Fruit fly (Drosophila melanogaster) whole organism, embryonic: ENCODE measurements around the gene Pka-C1.

Experiments
- ATbp ChIP-seq: fragments of 200-800 bp; sonication (Bioruptor generic); optimal IDR thresholded peaks from 2 replicates; lab custom pipeline; 2017; ENCODE audit warnings: missing biosample characterization, mild to moderate bottlenecking, missing genetic modification characterization, missing genetic modification reagents
- Atf6 ChIP-seq: fragments of 200-800 bp; sonication (Bioruptor generic); IDR thresholded peaks from 2 replicates; pipeline ENCODE4 v1.3.6; 2022; ENCODE audit warnings: missing biosample characterization, missing genetic modification characterization
- B-H1 ChIP-seq: fragments of 200-800 bp; sonication (Bioruptor generic); IDR thresholded peaks from 3 replicates; pipeline ENCODE4 v1.3.6; 2022; ENCODE audit warnings: missing biosample characterization, missing genetic modification characterization
- B-H2 ChIP-seq: fragments of 200-800 bp; sonication (Bioruptor generic); optimal IDR thresholded peaks from 2 replicates; lab custom pipeline; 2018; ENCODE audit warnings: missing biosample characterization, mild to moderate bottlenecking, missing genetic modification characterization
- CG10462 ChIP-seq: fragments of 200-800 bp; sonication (Bioruptor generic); optimal IDR thresholded peaks from 2 replicates; lab custom pipeline; 2016; ENCODE audit warnings: missing biosample characterization, missing genetic modification characterization
- CG11696 ChIP-seq: fragments of 200-800 bp; sonication (Bioruptor generic); IDR thresholded peaks from 2 replicates; pipeline ENCODE4 v1.3.6; 2022; ENCODE audit warnings: missing biosample characterization, missing genetic modification characterization
- CG12155 ChIP-seq: fragments of 200-800 bp; sonication (Bioruptor generic); optimal IDR thresholded peaks from 3 replicates; lab custom pipeline; 2016; ENCODE audit warnings: missing biosample characterization, missing genetic modification characterization
- CG12744 ChIP-seq: fragments of 200-800 bp; sonication (Bioruptor generic); optimal IDR thresholded peaks from 2 replicates; lab custom pipeline; 2016; ENCODE audit warnings: missing biosample characterization, missing genetic modification characterization
- CG12942 ChIP-seq: fragments of 200-800 bp; sonication (Bioruptor generic); optimal IDR thresholded peaks from 3 replicates; lab custom pipeline; 2016; ENCODE audit warnings: missing biosample characterization, missing genetic modification characterization
- CG13287 ChIP-seq: fragments of 200-800 bp; sonication (Bioruptor generic); IDR thresholded peaks from 2 replicates; pipeline ENCODE4 v1.3.6; 2022; ENCODE audit warnings: missing biosample characterization, missing genetic modification characterization; ENCODE audit not compliant: partially characterized antibody
- CG1529 ChIP-seq: fragments of 200-800 bp; sonication (Bioruptor generic); optimal IDR thresholded peaks from 3 replicates; lab custom pipeline; 2018; ENCODE audit warnings: missing biosample characterization, missing genetic modification characterization
- CG32767 ChIP-seq: fragments of 200-800 bp; sonication (Bioruptor generic); IDR thresholded peaks from 2 replicates; pipeline ENCODE4 v1.3.6; 2022; ENCODE audit warnings: missing biosample characterization, missing genetic modification characterization
- CG4328 ChIP-seq: fragments of 200-800 bp; sonication (Bioruptor generic); optimal IDR thresholded peaks from 3 replicates; lab custom pipeline; 2017; ENCODE audit warnings: missing biosample characterization, missing genetic modification reagents, missing genetic modification characterization
- CG4360 ChIP-seq: fragments of 200-800 bp; sonication (Bioruptor generic); IDR thresholded peaks from 2 replicates; pipeline ENCODE4 v1.3.6; 2022; ENCODE audit warnings: missing biosample characterization, missing genetic modification characterization
- CG4617 ChIP-seq: fragments of 200-800 bp; sonication (Bioruptor generic); optimal IDR thresholded peaks from 3 replicates; lab custom pipeline; 2016; ENCODE audit warnings: missing biosample characterization, missing genetic modification characterization, borderline replicate concordance
- CG6254 ChIP-seq: fragments of 200-800 bp; sonication (Bioruptor generic); optimal IDR thresholded peaks from 3 replicates; lab custom pipeline; 2017; ENCODE audit warnings: mild to moderate bottlenecking, missing biosample characterization, missing genetic modification reagents, missing genetic modification characterization
- CG8281 ChIP-seq: fragments of 200-800 bp; sonication (Bioruptor generic); optimal IDR thresholded peaks from 2 replicates; lab custom pipeline; 2018; ENCODE audit warnings: missing biosample characterization, mild to moderate bottlenecking, missing genetic modification characterization, moderate library complexity
- CG8290 ChIP-seq, 3 experiments: fragments of 200-800 bp; sonication (Bioruptor generic); optimal IDR thresholded peaks; 2 replicates each; lab custom pipeline; 2016 to 2019; ENCODE audit warnings: missing biosample characterization in 3 of 3, missing genetic modification characterization in 3 of 3, mild to moderate bottlenecking in 2 of 3, moderate library complexity in 1 of 3
- CG9437 ChIP-seq: fragments of 200-800 bp; sonication (Bioruptor generic); optimal IDR thresholded peaks from 2 replicates; lab custom pipeline; 2018; ENCODE audit warnings: missing biosample characterization, mild to moderate bottlenecking, missing genetic modification characterization
- CG9817 ChIP-seq: fragments of 200-800 bp; sonication (Bioruptor generic); optimal IDR thresholded peaks from 2 replicates; lab custom pipeline; 2018; ENCODE audit warnings: missing biosample characterization, mild to moderate bottlenecking, missing genetic modification characterization, moderate library complexity
- D ChIP-seq, 2 experiments: fragments of 200-800 bp in 1 of 2; fragments of >200 bp in 1 of 2; sonication (Bioruptor generic) in 1 of 2; optimal IDR thresholded peaks; 2 replicates in 1 of 2; 3 replicates in 1 of 2; lab custom pipeline; 2017; ENCODE audit warnings: mild to moderate bottlenecking in 1 of 2, missing biosample characterization in 1 of 2, missing genetic modification characterization in 1 of 2, missing genetic modification reagents in 1 of 2
- D19B ChIP-seq: fragments of 200-800 bp; sonication (Bioruptor generic); optimal IDR thresholded peaks from 2 replicates; lab custom pipeline; 2017; ENCODE audit warnings: missing biosample characterization, mild to moderate bottlenecking, missing genetic modification characterization
- Dp ChIP-seq: fragments of 200-800 bp; sonication (Bioruptor generic); optimal IDR thresholded peaks from 2 replicates; lab custom pipeline; 2018; ENCODE audit warnings: missing biosample characterization, mild to moderate bottlenecking, missing genetic modification characterization, moderate library complexity
- Dref ChIP-seq: fragments of 200-800 bp; sonication (Bioruptor generic); IDR thresholded peaks from 2 replicates; pipeline ENCODE4 v1.3.6; 2022; ENCODE audit warnings: missing biosample characterization, missing genetic modification characterization
- Eip74EF ChIP-seq, 2 experiments: fragments of 200-800 bp in 1 of 2; fragments of >200 bp in 1 of 2; sonication (Bioruptor generic) in 1 of 2; optimal IDR thresholded peaks; 2 replicates each; lab custom pipeline; 2017 to 2019; ENCODE audit warnings: missing biosample characterization in 2 of 2, missing genetic modification characterization in 2 of 2, mild to moderate bottlenecking in 1 of 2, moderate library complexity in 1 of 2
- Fer2 ChIP-seq: fragments of 200-800 bp; sonication (Bioruptor generic); optimal IDR thresholded peaks from 2 replicates; lab custom pipeline; 2018; ENCODE audit warnings: missing biosample characterization, mild to moderate bottlenecking, missing genetic modification characterization, moderate library complexity
- Gsc ChIP-seq: fragments of 200-800 bp; sonication (Bioruptor generic); IDR thresholded peaks from 2 replicates; pipeline ENCODE4 v1.3.6; 2022; ENCODE audit warnings: missing biosample characterization, missing genetic modification characterization
- HLH3B ChIP-seq: fragments of 200-800 bp; sonication (Bioruptor generic); IDR thresholded peaks from 2 replicates; pipeline ENCODE4 v1.3.6; 2022; ENCODE audit warnings: missing biosample characterization, missing genetic modification characterization
- HLH4C ChIP-seq: fragments of 200-800 bp; sonication (Bioruptor generic); IDR thresholded peaks from 3 replicates; pipeline ENCODE4 v1.3.6; 2022; ENCODE audit warnings: missing biosample characterization, missing genetic modification characterization; ENCODE audit not compliant: partially characterized antibody
- Hand ChIP-seq: fragments of 200-800 bp; sonication (Bioruptor generic); optimal IDR thresholded peaks from 2 replicates; lab custom pipeline; 2017; ENCODE audit warnings: mild to moderate bottlenecking, missing biosample characterization, missing genetic modification reagents, missing genetic modification characterization
- Hey ChIP-seq: fragments of 200-800 bp; sonication (Bioruptor generic); optimal IDR thresholded peaks from 3 replicates; lab custom pipeline; 2018; ENCODE audit warnings: missing biosample characterization, mild to moderate bottlenecking, missing genetic modification characterization
- HmgZ ChIP-seq: fragments of 200-800 bp; sonication (Bioruptor generic); optimal IDR thresholded peaks from 2 replicates; lab custom pipeline; 2018; ENCODE audit warnings: missing biosample characterization, mild to moderate bottlenecking, missing genetic modification characterization
- Oli ChIP-seq: fragments of 200-800 bp; sonication (Bioruptor generic); optimal IDR thresholded peaks from 2 replicates; lab custom pipeline; 2018; ENCODE audit warnings: missing biosample characterization, mild to moderate bottlenecking, missing genetic modification characterization, moderate library complexity
- Sox100B ChIP-seq: fragments of 200-800 bp; sonication (Bioruptor generic); optimal IDR thresholded peaks from 3 replicates; lab custom pipeline; 2018; ENCODE audit warnings: missing biosample characterization, mild to moderate bottlenecking, missing genetic modification characterization
- bsh ChIP-seq, 2 experiments: fragments of 200-800 bp; sonication (Bioruptor generic); optimal IDR thresholded peaks; 2 replicates each; lab custom pipeline; 2017 to 2018; ENCODE audit warnings: mild to moderate bottlenecking in 2 of 2, missing biosample characterization in 2 of 2, missing genetic modification characterization in 2 of 2, moderate library complexity in 1 of 2
- chif ChIP-seq, 2 experiments: fragments of 200-800 bp; sonication (Bioruptor generic); optimal IDR thresholded peaks; 3 replicates each; lab custom pipeline; 2016; ENCODE audit warnings: missing biosample characterization in 2 of 2, missing genetic modification characterization in 2 of 2
- chm ChIP-seq: fragments of 200-800 bp; sonication (Bioruptor generic); IDR thresholded peaks from 2 replicates; pipeline ENCODE4 v1.3.6; 2022; ENCODE audit warnings: missing biosample characterization, missing genetic modification characterization
- en ChIP-seq: fragments of 200-800 bp; sonication (Bioruptor generic); optimal IDR thresholded peaks from 2 replicates; lab custom pipeline; 2016; ENCODE audit warnings: missing biosample characterization, missing genetic modification characterization
- esg ChIP-seq: fragments of 200-800 bp; sonication (Bioruptor generic); conservative IDR thresholded peaks from 2 replicates; pipeline ENCODE4 v1.3.6; 2022; ENCODE audit warnings: missing biosample characterization, missing genetic modification characterization
- gfzf ChIP-seq: fragments of 200-800 bp; sonication (Bioruptor generic); optimal IDR thresholded peaks from 2 replicates; lab custom pipeline; 2016; ENCODE audit warnings: missing biosample characterization, mild to moderate bottlenecking, missing genetic modification characterization, moderate library complexity
- grau ChIP-seq: fragments of 200-800 bp; optimal IDR thresholded peaks from 3 replicates; lab custom pipeline; 2019; ENCODE audit warnings: missing biosample characterization, mild to moderate bottlenecking, missing genetic modification characterization, moderate library complexity
- ham ChIP-seq: fragments of 200-800 bp; sonication (Bioruptor generic); IDR thresholded peaks from 2 replicates; pipeline ENCODE4 v1.3.6; 2022; ENCODE audit warnings: missing biosample characterization, missing genetic modification characterization
- lov ChIP-seq, 2 experiments: fragments of 200-800 bp in 1 of 2; fragments of >200 bp in 1 of 2; sonication (Bioruptor generic) in 1 of 2; IDR thresholded peaks in 1 of 2; optimal IDR thresholded peaks in 1 of 2; 2 replicates in 1 of 2; 3 replicates in 1 of 2; pipeline versions ENCODE4 v1.3.6 to Lab custom; 2017 to 2022; ENCODE audit warnings: missing biosample characterization in 1 of 2, missing genetic modification characterization in 1 of 2
- oc ChIP-seq: fragments of 200-800 bp; sonication (Bioruptor generic); optimal IDR thresholded peaks from 2 replicates; lab custom pipeline; 2018; ENCODE audit warnings: missing biosample characterization, mild to moderate bottlenecking, missing genetic modification characterization, moderate library complexity
- pan ChIP-seq, 4 experiments: fragments of >200 bp in 3 of 4; fragments of 200-800 bp in 1 of 4; sonication (Bioruptor generic) in 1 of 4; optimal IDR thresholded peaks in 3 of 4; IDR thresholded peaks in 1 of 4; 2 replicates each; pipeline versions ENCODE4 v1.3.6 to Lab custom; 2017 to 2022; ENCODE audit warnings: missing biosample characterization in 2 of 4, missing genetic modification characterization in 2 of 4, mixed read lengths in 1 of 4
- z ChIP-seq: fragments of 200-800 bp; sonication (Bioruptor generic); IDR thresholded peaks from 3 replicates; pipeline ENCODE4 v1.3.6; 2022; ENCODE audit warnings: missing biosample characterization, missing genetic modification characterization

The Pka-C1 gene

DNA sequence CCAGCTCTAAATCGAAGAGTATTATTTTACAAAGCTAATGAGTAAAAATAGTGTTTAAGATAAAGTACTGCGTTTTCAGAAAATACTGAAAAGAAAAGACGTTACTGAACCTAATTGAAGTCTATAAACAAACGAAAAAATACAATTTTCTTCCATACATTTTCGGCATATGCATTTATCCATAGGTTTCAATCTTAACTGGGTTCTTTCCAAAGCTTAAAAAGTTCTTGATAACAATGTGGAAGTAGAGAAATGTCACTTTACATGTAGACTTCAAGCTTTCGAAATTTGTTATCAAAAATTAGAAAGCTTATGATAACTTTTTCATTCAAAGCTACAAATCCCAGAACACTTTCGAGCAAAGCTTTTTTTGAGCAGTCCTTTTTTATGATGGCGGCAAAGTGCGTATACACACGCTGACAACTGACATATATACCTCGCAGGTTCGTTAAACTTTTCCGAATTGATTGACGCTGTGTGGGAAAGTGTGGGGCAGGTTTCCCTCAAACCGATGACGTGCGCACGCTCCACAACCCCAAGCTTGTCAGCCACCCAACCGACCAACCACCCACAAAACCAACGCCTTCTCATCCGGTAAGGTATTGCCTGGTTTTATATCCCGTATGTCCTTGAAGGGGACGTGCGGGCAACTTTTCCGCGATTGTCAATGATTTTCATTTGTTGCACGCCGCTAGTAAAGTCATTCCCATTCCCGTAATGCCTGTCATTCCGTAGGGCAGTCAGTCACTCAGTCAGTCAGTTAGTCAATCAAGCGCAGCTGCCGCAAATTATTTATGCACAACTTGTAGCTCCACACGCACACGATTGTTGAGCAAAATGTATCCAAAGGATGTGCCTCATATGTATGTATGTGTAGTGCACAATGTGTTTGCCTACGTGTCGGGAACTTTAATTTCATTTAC lies 41.6 kb downstream of the Pka-C1 start (continued):
- no peak for TF ChIP-seq B-H1 (GFP tag; lab: Robert Waterston, UW)
- TF ChIP-seq CG8281 (tag; lab: Kevin White, UChicago): peak; percentile 93
- no peak for TF ChIP-seq pan (optimal IDR thresholded peaks at IDR 0.05; lab: Kevin White, UChicago)
- TF ChIP-seq pan (GFP tag; optimal IDR thresholded peaks at IDR 0.05 in 1 of 2, IDR thresholded peaks at IDR 0.05 in 1 of 2): no peak
- peak; percentile 39; the same call in 1 of the 2 replicates for TF ChIP-seq Dref (GFP tag; lab: Robert Waterston, UW)
- TF ChIP-seq oc (tag; lab: Kevin White, UChicago): no peak
- no peak for TF ChIP-seq CG9437 (GFP tag; lab: Kevin White, UChicago)
- TF ChIP-seq Atf6 (GFP tag; lab: Robert Waterston, UW): no peak
- peak; percentile 5 for TF ChIP-seq Dp
- TF ChIP-seq CG11696 (GFP tag; lab: Robert Waterston, UW): no peak
- TF ChIP-seq ham (GFP tag; lab: Robert Waterston, UW): no peak
- TF ChIP-seq CG12155 (GFP tag; lab: Kevin White, UChicago): no peak
- no peak for TF ChIP-seq CG32767
- TF ChIP-seq Hand (GFP tag; lab: Kevin White, UChicago): no peak
- TF ChIP-seq CG12942 (GFP tag; lab: Kevin White, UChicago): no peak
- TF ChIP-seq CG9817: no peak
- no peak for TF ChIP-seq B-H2 (GFP tag; lab: Kevin White, UChicago)
- no peak for TF ChIP-seq CG1529 (GFP tag; lab: Kevin White, UChicago)
- TF ChIP-seq D19B (GFP tag; lab: Kevin White, UChicago): no peak
- TF ChIP-seq chm (GFP tag; lab: Robert Waterston, UW): no peak
- TF ChIP-seq ATbp: no peak
- TF ChIP-seq z (GFP tag; lab: Robert Waterston, UW): no peak; the same call in 2 of the 3 replicates
- no peak for TF ChIP-seq CG13287
- TF ChIP-seq Eip74EF (GFP tag; optimal IDR thresholded peaks at IDR 0.05; lab: Kevin White, UChicago): no peak
- no peak for TF ChIP-seq CG4328 (GFP tag; lab: Kevin White, UChicago)
- TF ChIP-seq HLH3B (GFP tag; lab: Robert Waterston, UW): no peak
- no peak for TF ChIP-seq en (GFP tag; lab: Kevin White, UChicago)
- peak; percentile 61 for TF ChIP-seq gfzf
- TF ChIP-seq HLH4C (GFP tag; lab: Robert Waterston, UW): no peak
- no peak for TF ChIP-seq HmgZ (tag; lab: Kevin White, UChicago)
- no peak for TF ChIP-seq Sox100B (GFP tag; lab: Kevin White, UChicago)
- no peak for TF ChIP-seq CG4360 (GFP tag; lab: Robert Waterston, UW)
- TF ChIP-seq Hey (tag; lab: Kevin White, UChicago): no peak
- TF ChIP-seq grau (tag; lab: Kevin White, UChicago): no peak
- no peak for TF ChIP-seq esg (GFP tag; lab: Robert Waterston, UW)
- no peak for TF ChIP-seq D (optimal IDR thresholded peaks at IDR 0.05; lab: Kevin White, UChicago)
- TF ChIP-seq D (GFP tag; optimal IDR thresholded peaks at IDR 0.05; lab: Kevin White, UChicago): no peak
- no peak for TF ChIP-seq CG4617 (GFP tag; lab: Kevin White, UChicago)
- TF ChIP-seq CG10462 (GFP tag; lab: Kevin White, UChicago): no peak
- no peak for TF ChIP-seq lov (optimal IDR thresholded peaks at IDR 0.05; lab: Kevin White, UChicago)
- no peak for TF ChIP-seq lov (GFP tag; IDR thresholded peaks at IDR 0.05; lab: Robert Waterston, UW)
- TF ChIP-seq chif (GFP tag; optimal IDR thresholded peaks at IDR 0.05; lab: Kevin White, UChicago): no peak
- no peak for TF ChIP-seq Fer2
- TF ChIP-seq Oli: no peak
- TF ChIP-seq Gsc: no peak
- TF ChIP-seq CG12744 (GFP tag; lab: Kevin White, UChicago): no peak
- TF ChIP-seq CG6254 (GFP tag; lab: Kevin White, UChicago): no peak
- TF ChIP-seq CG8290 (GFP tag; optimal IDR thresholded peaks at IDR 0.05; lab: Kevin White, UChicago): no peak
- TF ChIP-seq CG8290 (tag; optimal IDR thresholded peaks at IDR 0.05; lab: Kevin White, UChicago): no peak
- no peak for TF ChIP-seq bsh (GFP tag; optimal IDR thresholded peaks at IDR 0.05; lab: Kevin White, UChicago)
